Fruit fly (Drosophila melanogaster) whole organism, embryonic: ENCODE data around the gene CG13409.

Experiments
- Ada2b ChIP-seq: fragments of 200-800 bp; sonication (Bioruptor generic); IDR thresholded peaks from 2 replicates; pipeline ENCODE4 v1.3.6; 2022; ENCODE audit warnings: missing biosample characterization, missing genetic modification characterization
- CG10654 ChIP-seq: fragments of 200-800 bp; sonication (Bioruptor generic); optimal IDR thresholded peaks from 2 replicates; lab custom pipeline; 2016; ENCODE audit warnings: missing biosample characterization, missing genetic modification characterization
- CG10959 ChIP-seq: fragments of 200-800 bp; sonication (Bioruptor generic); IDR thresholded peaks from 2 replicates; pipeline ENCODE4 v1.3.6; 2022; ENCODE audit warnings: missing biosample characterization, missing genetic modification characterization
- CG10979 ChIP-seq: fragments of 200-800 bp; sonication (Bioruptor generic); optimal IDR thresholded peaks from 2 replicates; lab custom pipeline; 2018; ENCODE audit warnings: missing biosample characterization, mild to moderate bottlenecking, missing genetic modification characterization, moderate library complexity
- CG11504 ChIP-seq: fragments of 200-800 bp; sonication (Bioruptor generic); optimal IDR thresholded peaks from 3 replicates; lab custom pipeline; 2019; ENCODE audit warnings: missing biosample characterization, mild to moderate bottlenecking, missing genetic modification characterization, moderate library complexity
- CG12104 ChIP-seq: fragments of 200-800 bp; sonication (Bioruptor generic); optimal IDR thresholded peaks from 3 replicates; lab custom pipeline; 2016; ENCODE audit warnings: missing biosample characterization, missing genetic modification characterization
- CG1233 ChIP-seq: fragments of 200-800 bp; sonication (Bioruptor generic); optimal IDR thresholded peaks from 4 replicates; lab custom pipeline; 2018; ENCODE audit warnings: missing biosample characterization, mild to moderate bottlenecking, missing genetic modification characterization
- CG12391 ChIP-seq: fragments of 200-800 bp; sonication (Bioruptor generic); optimal IDR thresholded peaks from 3 replicates; lab custom pipeline; 2018; ENCODE audit warnings: missing biosample characterization, mild to moderate bottlenecking, missing genetic modification characterization, moderate library complexity
- CG12744 ChIP-seq: fragments of 200-800 bp; sonication (Bioruptor generic); optimal IDR thresholded peaks from 2 replicates; lab custom pipeline; 2016; ENCODE audit warnings: missing biosample characterization, missing genetic modification characterization
- CG13894 ChIP-seq: fragments of 200-800 bp; sonication (Bioruptor generic); optimal IDR thresholded peaks from 3 replicates; lab custom pipeline; 2018; ENCODE audit warnings: missing biosample characterization, mild to moderate bottlenecking, missing genetic modification characterization, moderate library complexity
- CG15514 ChIP-seq: fragments of 200-800 bp; sonication (Bioruptor generic); optimal IDR thresholded peaks from 3 replicates; lab custom pipeline; 2017; ENCODE audit warnings: missing biosample characterization, missing genetic modification characterization, mild to moderate bottlenecking, moderate library complexity, missing genetic modification reagents
- CG2875 ChIP-seq: fragments of 200-800 bp; sonication (Bioruptor generic); optimal IDR thresholded peaks from 2 replicates; lab custom pipeline; 2017; ENCODE audit warnings: missing biosample characterization, mild to moderate bottlenecking, missing genetic modification characterization, missing genetic modification reagents
- CG2889 ChIP-seq: fragments of 200-800 bp; sonication (Bioruptor generic); IDR thresholded peaks from 3 replicates; pipeline ENCODE4 v1.3.6; 2022; ENCODE audit warnings: missing biosample characterization, missing genetic modification characterization
- CG31441 ChIP-seq: fragments of 200-800 bp; sonication (Bioruptor generic); IDR thresholded peaks from 2 replicates; pipeline ENCODE4 v1.3.6; 2022; ENCODE audit warnings: missing biosample characterization, missing genetic modification characterization
- CG4707 ChIP-seq: fragments of 200-800 bp; sonication (Bioruptor generic); optimal IDR thresholded peaks from 2 replicates; lab custom pipeline; 2018; ENCODE audit warnings: missing biosample characterization, mild to moderate bottlenecking, missing genetic modification characterization, moderate library complexity
- CG6254 ChIP-seq: fragments of 200-800 bp; sonication (Bioruptor generic); optimal IDR thresholded peaks from 3 replicates; lab custom pipeline; 2017; ENCODE audit warnings: mild to moderate bottlenecking, missing biosample characterization, missing genetic modification reagents, missing genetic modification characterization
- CG6791 ChIP-seq: fragments of 200-800 bp; sonication (Bioruptor generic); IDR thresholded peaks from 3 replicates; pipeline ENCODE4 v1.3.6; 2022; ENCODE audit warnings: missing biosample characterization, missing genetic modification characterization; ENCODE audit not compliant: partially characterized antibody
- CG7271 ChIP-seq: fragments of 200-800 bp; sonication (Bioruptor generic); optimal IDR thresholded peaks from 2 replicates; lab custom pipeline; 2018; ENCODE audit warnings: missing biosample characterization, mild to moderate bottlenecking, missing genetic modification characterization, moderate library complexity
- CG8359 ChIP-seq: fragments of 200-800 bp; sonication (Bioruptor generic); optimal IDR thresholded peaks from 2 replicates; lab custom pipeline; 2017; ENCODE audit warnings: missing biosample characterization, mild to moderate bottlenecking, missing genetic modification characterization, borderline replicate concordance
- CG9817 ChIP-seq: fragments of 200-800 bp; sonication (Bioruptor generic); optimal IDR thresholded peaks from 2 replicates; lab custom pipeline; 2018; ENCODE audit warnings: missing biosample characterization, mild to moderate bottlenecking, missing genetic modification characterization, moderate library complexity
- Dek ChIP-seq: fragments of 200-800 bp; sonication (Bioruptor generic); optimal IDR thresholded peaks from 3 replicates; lab custom pipeline; 2019; ENCODE audit warnings: missing biosample characterization, mild to moderate bottlenecking, missing genetic modification characterization, moderate library complexity
- Gsc ChIP-seq: fragments of 200-800 bp; sonication (Bioruptor generic); IDR thresholded peaks from 2 replicates; pipeline ENCODE4 v1.3.6; 2022; ENCODE audit warnings: missing biosample characterization, missing genetic modification characterization
- HLH4C ChIP-seq: fragments of 200-800 bp; sonication (Bioruptor generic); IDR thresholded peaks from 3 replicates; pipeline ENCODE4 v1.3.6; 2022; ENCODE audit warnings: missing biosample characterization, missing genetic modification characterization; ENCODE audit not compliant: partially characterized antibody
- Hand ChIP-seq: fragments of 200-800 bp; sonication (Bioruptor generic); optimal IDR thresholded peaks from 2 replicates; lab custom pipeline; 2017; ENCODE audit warnings: mild to moderate bottlenecking, missing biosample characterization, missing genetic modification reagents, missing genetic modification characterization
- Hr78 ChIP-seq, 2 experiments: fragments of 200-800 bp in 1 of 2; fragments of >200 bp in 1 of 2; sonication (Bioruptor generic) in 1 of 2; optimal IDR thresholded peaks; 2 replicates each; lab custom pipeline; 2017 to 2019; ENCODE audit warnings: missing biosample characterization in 2 of 2, missing genetic modification characterization in 2 of 2, mild to moderate bottlenecking in 1 of 2, moderate library complexity in 1 of 2
- Hsf ChIP-seq: fragments of 200-800 bp; sonication (Bioruptor generic); optimal IDR thresholded peaks from 3 replicates; lab custom pipeline; 2016; ENCODE audit warnings: missing biosample characterization, missing genetic modification characterization
- MBD-R2 ChIP-seq: fragments of 200-800 bp; sonication (Bioruptor generic); IDR thresholded peaks from 2 replicates; pipeline ENCODE4 v1.3.6; 2022; ENCODE audit warnings: missing biosample characterization, missing genetic modification characterization
- NC2α ChIP-seq: fragments of 200-800 bp; sonication (Bioruptor generic); optimal IDR thresholded peaks from 2 replicates; lab custom pipeline; 2016; ENCODE audit warnings: missing biosample characterization, missing genetic modification characterization
- Nf-YB ChIP-seq: fragments of 200-800 bp; sonication (Bioruptor generic); optimal IDR thresholded peaks from 3 replicates; lab custom pipeline; 2019; ENCODE audit warnings: missing biosample characterization, mild to moderate bottlenecking, missing genetic modification characterization, moderate library complexity
- Ptx1 ChIP-seq: fragments of 200-800 bp; sonication (Bioruptor generic); IDR thresholded peaks from 2 replicates; pipeline ENCODE4 v1.3.6; 2022; ENCODE audit warnings: missing biosample characterization, missing genetic modification characterization
- Rfx ChIP-seq: fragments of 200-800 bp; sonication (Bioruptor generic); IDR thresholded peaks from 2 replicates; pipeline ENCODE4 v1.3.6; 2022; ENCODE audit warnings: missing biosample characterization, missing genetic modification characterization
- Scr ChIP-seq: fragments of 200-800 bp; sonication (Bioruptor generic); IDR thresholded peaks from 2 replicates; pipeline ENCODE4 v1.3.6; 2022; ENCODE audit warnings: missing biosample characterization, missing genetic modification characterization; ENCODE audit not compliant: partially characterized antibody
- Sry-δ ChIP-seq: fragments of 200-800 bp; sonication (Bioruptor generic); optimal IDR thresholded peaks from 2 replicates; lab custom pipeline; 2016; ENCODE audit warnings: missing biosample characterization, missing genetic modification characterization
- Ssrp ChIP-seq: fragments of 200-800 bp; sonication (Bioruptor generic); optimal IDR thresholded peaks from 2 replicates; lab custom pipeline; 2018; ENCODE audit warnings: missing biosample characterization, mild to moderate bottlenecking, missing genetic modification characterization, moderate library complexity
- Xbp1 ChIP-seq: fragments of 200-800 bp; sonication (Bioruptor generic); optimal IDR thresholded peaks from 3 replicates; lab custom pipeline; 2016; ENCODE audit warnings: missing biosample characterization, mild to moderate bottlenecking, missing genetic modification characterization
- ab ChIP-seq: fragments of 200-800 bp; sonication (Bioruptor generic); optimal IDR thresholded peaks from 2 replicates; lab custom pipeline; 2016; ENCODE audit warnings: missing biosample characterization, missing genetic modification characterization
- chinmo ChIP-seq: fragments of 200-800 bp; sonication (Bioruptor generic); IDR thresholded peaks from 4 replicates; pipeline ENCODE4 v1.3.6; 2022; ENCODE audit warnings: missing biosample characterization, missing genetic modification characterization; ENCODE audit not compliant: partially characterized antibody
- emc ChIP-seq: fragments of 200-800 bp; sonication (Bioruptor generic); optimal IDR thresholded peaks from 2 replicates; lab custom pipeline; 2016; ENCODE audit warnings: missing biosample characterization, missing genetic modification characterization
- ems ChIP-seq: fragments of 200-800 bp; sonication (Bioruptor generic); optimal IDR thresholded peaks from 3 replicates; lab custom pipeline; 2016; ENCODE audit warnings: missing biosample characterization, missing genetic modification characterization
- en ChIP-seq: fragments of 200-800 bp; sonication (Bioruptor generic); optimal IDR thresholded peaks from 2 replicates; lab custom pipeline; 2016; ENCODE audit warnings: missing biosample characterization, missing genetic modification characterization
- fd102C ChIP-seq: fragments of 200-800 bp; sonication (Bioruptor generic); optimal IDR thresholded peaks from 2 replicates; lab custom pipeline; 2018; ENCODE audit warnings: missing biosample characterization, mild to moderate bottlenecking, missing genetic modification characterization, moderate library complexity
- grau ChIP-seq: fragments of 200-800 bp; optimal IDR thresholded peaks from 3 replicates; lab custom pipeline; 2019; ENCODE audit warnings: missing biosample characterization, mild to moderate bottlenecking, missing genetic modification characterization, moderate library complexity
- jigr1 ChIP-seq: fragments of 200-800 bp; sonication (Bioruptor generic); IDR thresholded peaks from 3 replicates; pipeline ENCODE4 v1.3.6; 2022; ENCODE audit warnings: missing biosample characterization, missing genetic modification characterization
- jing ChIP-seq: fragments of 200-800 bp; sonication (Bioruptor generic); optimal IDR thresholded peaks from 2 replicates; lab custom pipeline; 2018; ENCODE audit warnings: missing biosample characterization, mild to moderate bottlenecking, missing genetic modification characterization
- kah ChIP-seq: fragments of 200-800 bp; sonication (Bioruptor generic); optimal IDR thresholded peaks from 2 replicates; lab custom pipeline; 2018; ENCODE audit warnings: missing biosample characterization, mild to moderate bottlenecking, missing genetic modification characterization
- oc ChIP-seq: fragments of 200-800 bp; sonication (Bioruptor generic); optimal IDR thresholded peaks from 2 replicates; lab custom pipeline; 2018; ENCODE audit warnings: missing biosample characterization, mild to moderate bottlenecking, missing genetic modification characterization, moderate library complexity
- trem ChIP-seq: fragments of 200-800 bp; optimal IDR thresholded peaks from 3 replicates; lab custom pipeline; 2019; ENCODE audit warnings: missing biosample characterization, mild to moderate bottlenecking, missing genetic modification characterization, moderate library complexity
- vvl ChIP-seq: fragments of 200-800 bp; sonication (Bioruptor generic); IDR thresholded peaks from 2 replicates; pipeline ENCODE4 v1.3.6; 2022; ENCODE audit warnings: missing biosample characterization, missing genetic modification characterization
- zfh1 ChIP-seq: fragments of 200-800 bp; sonication (Bioruptor generic); IDR thresholded peaks from 3 replicates; pipeline ENCODE4 v1.3.6; 2022; ENCODE audit warnings: missing biosample characterization, missing genetic modification characterization

CG13409 gene

DNA sequence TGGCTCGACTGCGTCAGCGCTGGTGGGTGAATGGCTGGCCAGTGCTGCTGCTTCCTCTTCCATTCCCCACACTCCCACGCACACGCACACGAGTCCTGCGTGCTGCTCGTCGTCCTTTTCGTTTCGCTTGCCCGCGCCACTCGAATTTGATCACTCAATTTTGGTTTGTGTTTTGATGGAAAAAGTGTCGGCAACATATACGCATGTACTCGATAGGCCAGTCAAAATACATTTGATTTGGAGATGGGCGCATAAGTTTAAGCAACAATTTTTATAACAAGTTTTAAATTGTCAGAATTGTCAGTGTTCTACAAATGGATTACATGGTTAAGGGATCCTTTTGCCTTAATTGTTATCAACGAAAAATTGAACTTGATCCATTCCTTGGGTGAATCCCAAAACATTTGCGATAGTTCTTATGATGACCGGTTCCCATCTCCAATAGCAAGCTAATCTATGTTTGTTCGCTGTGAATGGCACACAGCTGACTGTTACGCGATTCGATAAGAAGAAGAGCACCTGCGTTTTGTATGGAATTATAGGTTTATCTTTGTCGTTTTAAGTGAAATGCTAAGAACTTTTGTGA is 8.6 kb downstream of the CG13409 start, which contains the start of the genes Mitofilin and mRpL35 (continued):
- TF ChIP-seq CG13894 (tag; lab: Kevin White, UChicago), result no peak
- TF ChIP-seq grau (tag; lab: Kevin White, UChicago), result peak; percentile 41
- TF ChIP-seq Ada2b, result no peak
- TF ChIP-seq CG15514 (GFP tag; lab: Kevin White, UChicago), result no peak
- TF ChIP-seq CG12391 (tag; lab: Kevin White, UChicago), result peak; percentile 41
- no peak for TF ChIP-seq jing (GFP tag; lab: Kevin White, UChicago)
- TF ChIP-seq en (GFP tag; lab: Kevin White, UChicago), result no peak
- TF ChIP-seq CG2889 (GFP tag; lab: Robert Waterston, UW), result no peak; the same call in 2 of the 3 replicates
- TF ChIP-seq fd102C (GFP tag; lab: Kevin White, UChicago), result no peak
- no peak for TF ChIP-seq CG6254 (GFP tag; lab: Kevin White, UChicago)
- no peak for TF ChIP-seq CG12744 (GFP tag; lab: Kevin White, UChicago)
- TF ChIP-seq CG4707 (GFP tag; lab: Kevin White, UChicago), result no peak
- peak; percentile 12 for TF ChIP-seq CG10654 (GFP tag; lab: Kevin White, UChicago)
- peak; percentile 10 for TF ChIP-seq Ssrp (tag; lab: Kevin White, UChicago)
- 0 out of 2 replicates have a peak, but pooled peaks have one; percentile 36 for TF ChIP-seq Ptx1
- peak; percentile 71 for TF ChIP-seq Scr (GFP tag; lab: Robert Waterston, UW)
- no peak for TF ChIP-seq CG10959
- no peak for TF ChIP-seq jigr1 (GFP tag; lab: Robert Waterston, UW)
- no peak for TF ChIP-seq CG11504
- TF ChIP-seq oc, result no peak
- TF ChIP-seq MBD-R2 (GFP tag; lab: Robert Waterston, UW), result peak; percentile 78
- no peak for TF ChIP-seq CG8359 (GFP tag; lab: Kevin White, UChicago)
- no peak for TF ChIP-seq CG31441 (GFP tag; lab: Robert Waterston, UW)
- TF ChIP-seq CG1233, result peak; percentile 24
- no peak for TF ChIP-seq CG2875 (GFP tag; lab: Kevin White, UChicago)
- TF ChIP-seq emc (GFP tag; lab: Kevin White, UChicago), result no peak
- no peak for TF ChIP-seq ab (GFP tag; lab: Kevin White, UChicago)
- TF ChIP-seq CG10979 (tag; lab: Kevin White, UChicago), result no peak
- no peak for TF ChIP-seq Nf-YB (GFP tag; lab: Kevin White, UChicago)
- no peak for TF ChIP-seq kah (GFP tag; lab: Kevin White, UChicago)
- TF ChIP-seq trem (tag; lab: Kevin White, UChicago), result peak; percentile 6
- no peak for TF ChIP-seq Hr78 (GFP tag; optimal IDR thresholded peaks at IDR 0.05; lab: Kevin White, UChicago)
- TF ChIP-seq Xbp1 (GFP tag; lab: Kevin White, UChicago), result peak; percentile 56
- TF ChIP-seq HLH4C (GFP tag; lab: Robert Waterston, UW), result peak; percentile 33; the same call in 1 of the 3 replicates
- TF ChIP-seq CG9817 (tag; lab: Kevin White, UChicago), result peak; percentile 52
- 0 out of 4 replicates have a peak, but pooled peaks have one; percentile 34 for TF ChIP-seq chinmo (GFP tag; lab: Robert Waterston, UW)
- peak; percentile 21 for TF ChIP-seq Dek
- TF ChIP-seq CG7271 (tag; lab: Kevin White, UChicago), result no peak
- no peak for TF ChIP-seq zfh1 (GFP tag; lab: Robert Waterston, UW)
- no peak for TF ChIP-seq NC2α (GFP tag; lab: Kevin White, UChicago)
- peak; percentile 94 for TF ChIP-seq Sry-δ (GFP tag; lab: Kevin White, UChicago)
- TF ChIP-seq ems (GFP tag; lab: Kevin White, UChicago), result no peak
- TF ChIP-seq vvl, result peak; percentile 47; the same call in 1 of the 2 replicates
- TF ChIP-seq Rfx, result peak; percentile 43; the same call in 1 of the 2 replicates
- no peak for TF ChIP-seq Gsc (GFP tag; lab: Robert Waterston, UW)
- no peak for TF ChIP-seq Hand (GFP tag; lab: Kevin White, UChicago)
- TF ChIP-seq CG6791 (GFP tag; lab: Robert Waterston, UW), result peak; percentile 22; the same call in 2 of the 3 replicates
- peak; percentile 44 for TF ChIP-seq Hsf (GFP tag; lab: Kevin White, UChicago)
- peak; percentile 11 for TF ChIP-seq CG12104
